Fruit fly (Drosophila melanogaster) whole organism, embryonic: ENCODE results near the gene Gnmt.

ENCODE experiments used
- Atf3 ChIP-seq: fragments of 200-800 bp; sonication (Bioruptor generic); optimal IDR thresholded peaks from 3 replicates; lab custom pipeline; 2016; ENCODE audit warnings: missing biosample characterization, missing genetic modification characterization
- Awh ChIP-seq: fragments of 200-800 bp; sonication (Bioruptor generic); IDR thresholded peaks from 2 replicates; pipeline ENCODE4, ENCODE4 v1.3.6; 2022; ENCODE audit warnings: missing biosample characterization, missing genetic modification characterization
- BEAF-32 ChIP-seq: fragments of 200-800 bp; sonication (Bioruptor generic); optimal IDR thresholded peaks from 3 replicates; lab custom pipeline; 2017; ENCODE audit warnings: missing biosample characterization, missing genetic modification characterization, mild to moderate bottlenecking, moderate library complexity, missing genetic modification reagents
- CG10209 ChIP-seq: fragments of 200-800 bp; sonication (Bioruptor generic); optimal IDR thresholded peaks from 3 replicates; lab custom pipeline; 2017; ENCODE audit warnings: missing biosample characterization, mild to moderate bottlenecking, missing genetic modification characterization, missing genetic modification reagents
- CG10267 ChIP-seq: fragments of 200-800 bp; sonication (Bioruptor generic); optimal IDR thresholded peaks from 2 replicates; lab custom pipeline; 2018; ENCODE audit warnings: missing biosample characterization, mild to moderate bottlenecking, missing genetic modification characterization, moderate library complexity
- CG10979 ChIP-seq: fragments of 200-800 bp; sonication (Bioruptor generic); optimal IDR thresholded peaks from 2 replicates; lab custom pipeline; 2018; ENCODE audit warnings: missing biosample characterization, mild to moderate bottlenecking, missing genetic modification characterization, moderate library complexity
- CG11247 ChIP-seq: fragments of 200-800 bp; sonication (Bioruptor generic); IDR thresholded peaks from 2 replicates; pipeline ENCODE4 v1.3.6; 2022; ENCODE audit warnings: missing biosample characterization, missing genetic modification characterization
- CG11504 ChIP-seq: fragments of 200-800 bp; sonication (Bioruptor generic); optimal IDR thresholded peaks from 3 replicates; lab custom pipeline; 2019; ENCODE audit warnings: missing biosample characterization, mild to moderate bottlenecking, missing genetic modification characterization, moderate library complexity
- CG12299 ChIP-seq: fragments of 200-800 bp; sonication (Bioruptor generic); optimal IDR thresholded peaks from 2 replicates; lab custom pipeline; 2018; ENCODE audit warnings: missing biosample characterization, mild to moderate bottlenecking, missing genetic modification characterization
- CG1233 ChIP-seq: fragments of 200-800 bp; sonication (Bioruptor generic); optimal IDR thresholded peaks from 4 replicates; lab custom pipeline; 2018; ENCODE audit warnings: missing biosample characterization, mild to moderate bottlenecking, missing genetic modification characterization
- CG13296 ChIP-seq: fragments of 200-800 bp; sonication (Bioruptor generic); optimal IDR thresholded peaks from 3 replicates; lab custom pipeline; 2018; ENCODE audit warnings: missing biosample characterization, mild to moderate bottlenecking, missing genetic modification characterization
- CG16779 ChIP-seq: fragments of 200-800 bp; sonication (Bioruptor generic); IDR thresholded peaks from 2 replicates; pipeline ENCODE4 v1.3.6; 2022; ENCODE audit warnings: missing biosample characterization, missing genetic modification characterization
- CG1792 ChIP-seq: fragments of 200-800 bp; sonication (Bioruptor generic); optimal IDR thresholded peaks from 2 replicates; lab custom pipeline; 2016; ENCODE audit warnings: missing biosample characterization, missing genetic modification characterization
- CG18262 ChIP-seq: fragments of 200-800 bp; optimal IDR thresholded peaks from 3 replicates; lab custom pipeline; 2019; ENCODE audit warnings: missing biosample characterization, mild to moderate bottlenecking, missing genetic modification characterization, moderate library complexity
- CG18619 ChIP-seq: fragments of 200-800 bp; sonication (Bioruptor generic); optimal IDR thresholded peaks from 3 replicates; lab custom pipeline; 2017; ENCODE audit warnings: missing biosample characterization, mild to moderate bottlenecking, missing genetic modification characterization
- CG2120 ChIP-seq: fragments of 200-800 bp; sonication (Bioruptor generic); optimal IDR thresholded peaks from 3 replicates; lab custom pipeline; 2016; ENCODE audit warnings: missing biosample characterization, missing genetic modification characterization
- CG2712 ChIP-seq: fragments of 200-800 bp; optimal IDR thresholded peaks from 3 replicates; lab custom pipeline; 2019; ENCODE audit warnings: missing biosample characterization, mild to moderate bottlenecking, missing genetic modification characterization, moderate library complexity
- CG3163 ChIP-seq: fragments of 200-800 bp; sonication (Bioruptor generic); optimal IDR thresholded peaks from 3 replicates; lab custom pipeline; 2016; ENCODE audit warnings: missing biosample characterization, missing genetic modification characterization
- CG32532 ChIP-seq: fragments of 200-800 bp; sonication (Bioruptor generic); IDR thresholded peaks from 2 replicates; pipeline ENCODE4 v1.3.6; 2022; ENCODE audit warnings: missing biosample characterization, missing genetic modification characterization
- CG34422 ChIP-seq: fragments of 200-800 bp; sonication (Bioruptor generic); IDR thresholded peaks from 3 replicates; pipeline ENCODE4 v1.3.6; 2022; ENCODE audit warnings: missing biosample characterization, missing genetic modification characterization
- CG3847 ChIP-seq: fragments of 200-800 bp; sonication (Bioruptor generic); IDR thresholded peaks from 2 replicates; pipeline ENCODE4 v1.3.6; 2022; ENCODE audit warnings: missing biosample characterization, missing genetic modification characterization
- CG42726 ChIP-seq: fragments of 200-800 bp; sonication (Bioruptor generic); IDR thresholded peaks from 2 replicates; pipeline ENCODE4 v1.3.6; 2022; ENCODE audit warnings: missing biosample characterization, missing genetic modification characterization; ENCODE audit not compliant: partially characterized antibody
- CG6272 ChIP-seq: fragments of 200-800 bp; sonication (Bioruptor generic); IDR thresholded peaks from 2 replicates; pipeline ENCODE4 v1.3.6; 2022; ENCODE audit warnings: missing biosample characterization, missing genetic modification characterization
- CG6813 ChIP-seq: fragments of 200-800 bp; sonication (Bioruptor generic); optimal IDR thresholded peaks from 2 replicates; lab custom pipeline; 2017; ENCODE audit warnings: missing biosample characterization, missing genetic modification characterization, mild to moderate bottlenecking, moderate library complexity, missing genetic modification reagents
- CG7963 ChIP-seq: fragments of 200-800 bp; sonication (Bioruptor generic); IDR thresholded peaks from 3 replicates; pipeline ENCODE4 v1.3.6; 2022; ENCODE audit warnings: missing biosample characterization, missing genetic modification characterization; ENCODE audit not compliant: partially characterized antibody
- CG8924 ChIP-seq: fragments of 200-800 bp; optimal IDR thresholded peaks from 3 replicates; lab custom pipeline; 2019; ENCODE audit warnings: missing biosample characterization, mild to moderate bottlenecking, missing genetic modification characterization, moderate library complexity
- CkIIα-i1 ChIP-seq: fragments of 200-800 bp; sonication (Bioruptor generic); IDR thresholded peaks from 2 replicates; pipeline ENCODE4 v1.3.6; 2022; ENCODE audit warnings: missing biosample characterization, missing genetic modification characterization
- Dek ChIP-seq: fragments of 200-800 bp; sonication (Bioruptor generic); optimal IDR thresholded peaks from 3 replicates; lab custom pipeline; 2019; ENCODE audit warnings: missing biosample characterization, mild to moderate bottlenecking, missing genetic modification characterization, moderate library complexity
- Fer3 ChIP-seq: fragments of 200-800 bp; sonication (Bioruptor generic); optimal IDR thresholded peaks from 2 replicates; lab custom pipeline; 2018; ENCODE audit warnings: missing biosample characterization, mild to moderate bottlenecking, missing genetic modification characterization, moderate library complexity
- Gug ChIP-seq: fragments of 200-800 bp; sonication (Bioruptor generic); IDR thresholded peaks from 4 replicates; pipeline ENCODE4 v1.3.6; 2022; ENCODE audit warnings: missing biosample characterization, missing genetic modification characterization
- Pdp1 ChIP-seq, 2 experiments: fragments of 200-800 bp; sonication (Bioruptor generic); optimal IDR thresholded peaks; 3 replicates each; lab custom pipeline; 2016; ENCODE audit warnings: missing biosample characterization in 2 of 2, missing genetic modification characterization in 2 of 2, mild to moderate bottlenecking in 1 of 2, moderate library complexity in 1 of 2
- Sox100B ChIP-seq: fragments of 200-800 bp; sonication (Bioruptor generic); optimal IDR thresholded peaks from 3 replicates; lab custom pipeline; 2018; ENCODE audit warnings: missing biosample characterization, mild to moderate bottlenecking, missing genetic modification characterization
- Xrp1 ChIP-seq: fragments of 200-800 bp; sonication (Bioruptor generic); IDR thresholded peaks from 2 replicates; pipeline ENCODE4 v1.3.6; 2022; ENCODE audit warnings: missing biosample characterization, missing genetic modification characterization
- ash1 ChIP-seq: fragments of 200-800 bp; sonication (Bioruptor generic); optimal IDR thresholded peaks from 2 replicates; lab custom pipeline; 2018; ENCODE audit warnings: missing biosample characterization, mild to moderate bottlenecking, missing genetic modification characterization
- chinmo ChIP-seq: fragments of 200-800 bp; sonication (Bioruptor generic); IDR thresholded peaks from 4 replicates; pipeline ENCODE4 v1.3.6; 2022; ENCODE audit warnings: missing biosample characterization, missing genetic modification characterization; ENCODE audit not compliant: partially characterized antibody
- croc ChIP-seq: fragments of 200-800 bp; sonication (Bioruptor generic); conservative IDR thresholded peaks from 3 replicates; pipeline ENCODE4 v1.3.6; 2022; ENCODE audit warnings: missing biosample characterization, missing genetic modification characterization
- hkb ChIP-seq, 2 experiments: fragments of 200-800 bp in 1 of 2; fragments of >200 bp in 1 of 2; sonication (Bioruptor generic) in 1 of 2; IDR thresholded peaks in 1 of 2; optimal IDR thresholded peaks in 1 of 2; 2 replicates each; pipeline versions ENCODE4 v1.3.6 to Lab custom; 2017 to 2022; ENCODE audit warnings: missing biosample characterization in 1 of 2, missing genetic modification characterization in 1 of 2
- kah ChIP-seq: fragments of 200-800 bp; sonication (Bioruptor generic); optimal IDR thresholded peaks from 2 replicates; lab custom pipeline; 2018; ENCODE audit warnings: missing biosample characterization, mild to moderate bottlenecking, missing genetic modification characterization
- nmo ChIP-seq: fragments of 200-800 bp; sonication (Bioruptor generic); optimal IDR thresholded peaks from 2 replicates; lab custom pipeline; 2018; ENCODE audit warnings: missing biosample characterization, mild to moderate bottlenecking, missing genetic modification characterization, moderate library complexity
- nom ChIP-seq: fragments of 200-800 bp; sonication (Bioruptor generic); optimal IDR thresholded peaks from 2 replicates; lab custom pipeline; 2017; ENCODE audit warnings: missing biosample characterization, missing genetic modification characterization, mild to moderate bottlenecking, moderate library complexity, missing genetic modification reagents
- pho ChIP-seq: fragments of 200-800 bp; sonication (Bioruptor generic); optimal IDR thresholded peaks from 2 replicates; lab custom pipeline; 2016; ENCODE audit warnings: missing biosample characterization, missing genetic modification characterization
- slbo ChIP-seq: fragments of 200-800 bp; sonication (Bioruptor generic); IDR thresholded peaks from 2 replicates; pipeline ENCODE4 v1.3.6; 2022; ENCODE audit warnings: missing biosample characterization, missing genetic modification characterization
- sna ChIP-seq: fragments of 200-800 bp; sonication (Bioruptor generic); IDR thresholded peaks from 2 replicates; pipeline ENCODE4 v1.3.6; 2022; ENCODE audit warnings: missing biosample characterization, missing genetic modification characterization; ENCODE audit not compliant: partially characterized antibody
- tap ChIP-seq: fragments of 200-800 bp; optimal IDR thresholded peaks from 3 replicates; lab custom pipeline; 2019; ENCODE audit warnings: missing biosample characterization, mild to moderate bottlenecking, missing genetic modification characterization, moderate library complexity
- tio ChIP-seq: fragments of 200-800 bp; sonication (Bioruptor generic); optimal IDR thresholded peaks from 2 replicates; lab custom pipeline; 2017; ENCODE audit warnings: missing biosample characterization, missing genetic modification characterization, inconsistent platforms
- unpg ChIP-seq: fragments of 200-800 bp; sonication (Bioruptor generic); optimal IDR thresholded peaks from 3 replicates; lab custom pipeline; 2018; ENCODE audit warnings: missing biosample characterization, mild to moderate bottlenecking, missing genetic modification characterization, moderate library complexity
- vnd ChIP-seq: fragments of 200-800 bp; sonication (Bioruptor generic); IDR thresholded peaks from 3 replicates; pipeline ENCODE4 v1.3.6; 2022; ENCODE audit warnings: missing biosample characterization, missing genetic modification characterization; ENCODE audit not compliant: partially characterized antibody

The Gnmt gene

dm6 chr3R:12719627-12720343 lies 45.4 kb downstream of the Gnmt start (continued):
- no peak for TF ChIP-seq CG6272
- TF ChIP-seq CG6813 = peak; percentile 51
- TF ChIP-seq croc (GFP tag; lab: Robert Waterston, UW) = no peak
- peak; percentile 46 for TF ChIP-seq CG13296 (GFP tag; lab: Kevin White, UChicago)
- TF ChIP-seq slbo (GFP tag; lab: Robert Waterston, UW) = peak; percentile 34; the same call in 1 of the 2 replicates
- TF ChIP-seq CG11504 (tag; lab: Kevin White, UChicago) = peak; percentile 63
- TF ChIP-seq nmo (GFP tag; lab: Kevin White, UChicago) = peak; percentile 36
- TF ChIP-seq CG34422 (GFP tag; lab: Robert Waterston, UW) = no peak
- 0 out of 2 replicates have a peak, but pooled peaks have one; percentile 29 for TF ChIP-seq CG42726 (GFP tag; lab: Robert Waterston, UW)
- no peak for TF ChIP-seq sna (GFP tag; lab: Robert Waterston, UW)
- peak; percentile 5 for TF ChIP-seq CG12299 (tag; lab: Kevin White, UChicago)
- TF ChIP-seq Atf3 = no peak
- TF ChIP-seq Dek = peak; percentile 37
- TF ChIP-seq CG8924 (tag; lab: Kevin White, UChicago) = peak; percentile 24
- TF ChIP-seq vnd (GFP tag; lab: Robert Waterston, UW) = no peak
- TF ChIP-seq CG2712 = peak; percentile 69
- TF ChIP-seq Awh (GFP tag; lab: Robert Waterston, UW) = no peak
- TF ChIP-seq CG10267 (tag; lab: Kevin White, UChicago) = peak; percentile 27
- no peak for TF ChIP-seq tap (tag; lab: Kevin White, UChicago)
- TF ChIP-seq BEAF-32 (GFP tag; lab: Kevin White, UChicago) = no peak
- peak; percentile 86 for TF ChIP-seq CG3163 (GFP tag; lab: Kevin White, UChicago)
- peak; percentile 5 for TF ChIP-seq CG18619 (GFP tag; lab: Kevin White, UChicago)
- TF ChIP-seq chinmo = 0 out of 4 replicates have a peak, but pooled peaks have one; percentile 79
- peak; percentile 53 for TF ChIP-seq CG32532 (GFP tag; lab: Robert Waterston, UW)
- TF ChIP-seq CG1792 = no peak
- peak; percentile 57 for TF ChIP-seq CG18262 (tag; lab: Kevin White, UChicago)
- TF ChIP-seq nom (GFP tag; lab: Kevin White, UChicago) = peak; percentile 71
- TF ChIP-seq Sox100B (GFP tag; lab: Kevin White, UChicago) = peak; percentile 52
- TF ChIP-seq unpg (GFP tag; lab: Kevin White, UChicago) = peak; percentile 55
- peak; percentile 2 for TF ChIP-seq CG10209 (GFP tag; lab: Kevin White, UChicago)
- TF ChIP-seq hkb (optimal IDR thresholded peaks at IDR 0.05; lab: Kevin White, UChicago) = no peak
- 0 out of 2 replicates have a peak, but pooled peaks have one; percentile 15 for TF ChIP-seq hkb (GFP tag; IDR thresholded peaks at IDR 0.05; lab: Robert Waterston, UW)
- TF ChIP-seq Xrp1 = peak; percentile 36; the same call in 1 of the 2 replicates
- TF ChIP-seq CG1233 = no peak
- TF ChIP-seq Fer3 (tag; lab: Kevin White, UChicago) = peak; percentile 42
- TF ChIP-seq ash1 (GFP tag; lab: Kevin White, UChicago) = no peak
- TF ChIP-seq kah (GFP tag; lab: Kevin White, UChicago) = no peak
- TF ChIP-seq CG7963 (GFP tag; lab: Robert Waterston, UW) = no peak
- TF ChIP-seq CG2120 (GFP tag; lab: Kevin White, UChicago) = no peak
- no peak for TF ChIP-seq Gug (GFP tag; lab: Robert Waterston, UW)
- TF ChIP-seq CG3847 (GFP tag; lab: Robert Waterston, UW) = no peak
- peak; percentile 10 for TF ChIP-seq tio (GFP tag; lab: Kevin White, UChicago)
- TF ChIP-seq pho (GFP tag; lab: Kevin White, UChicago) = no peak
- peak; percentile 36 for TF ChIP-seq CG10979 (tag; lab: Kevin White, UChicago)
- no peak for TF ChIP-seq CG16779
- TF ChIP-seq CkIIα-i1 (GFP tag; lab: Robert Waterston, UW) = no peak
- TF ChIP-seq Pdp1 (GFP tag; optimal IDR thresholded peaks at IDR 0.05; lab: Kevin White, UChicago) = peak in 1 of 2 experiments; percentile 18
- TF ChIP-seq CG11247 (GFP tag; lab: Robert Waterston, UW) = no peak
